Worm (Caenorhabditis elegans) whole organism, midembryonic: ENCODE measurements around the gene F10D2.16.

Experiments
- T22C8.4 ChIP-seq: fragments of 200-800 bp; sonication (Bioruptor generic); IDR thresholded peaks from 2 replicates; pipeline ENCODE4 v1.3.6; 2022; ENCODE audit warnings: missing genetic modification characterization, missing compliant biosample characterization
- cog-1 ChIP-seq: sonication (generic microtip); optimal IDR thresholded peaks from 2 replicates; lab custom pipeline; 2016; ENCODE audit warnings: missing genetic modification characterization, missing compliant biosample characterization
- flt-1 ChIP-seq: fragments of 200-800 bp; sonication (Bioruptor generic); IDR thresholded peaks from 2 replicates; pipeline ENCODE4 v1.3.6; 2022; ENCODE audit warnings: missing genetic modification characterization, missing compliant biosample characterization
- klf-2 ChIP-seq: fragments of 200-800 bp; sonication (Bioruptor generic); conservative IDR thresholded peaks from 2 replicates; pipeline ENCODE4 v1.3.6; 2022; ENCODE audit warnings: missing genetic modification reagents, missing genetic modification characterization, missing compliant biosample characterization
- ref-1 ChIP-seq: fragments of 200-800 bp; sonication (Bioruptor generic); conservative IDR thresholded peaks from 2 replicates; pipeline ENCODE4 v1.3.6; 2022; ENCODE audit warnings: missing genetic modification reagents, missing genetic modification characterization, missing compliant biosample characterization
- tab-1 ChIP-seq: fragments of 200-800 bp; sonication (Bioruptor generic); IDR thresholded peaks from 2 replicates; pipeline ENCODE4 v1.3.6; 2022; ENCODE audit warnings: missing genetic modification characterization, missing compliant biosample characterization
- ztf-29 ChIP-seq: fragments of 200-800 bp; sonication (Bioruptor generic); IDR thresholded peaks from 2 replicates; pipeline ENCODE4 v1.3.6; 2022; ENCODE audit warnings: missing genetic modification reagents, missing genetic modification characterization, missing compliant biosample characterization

F10D2.16 gene

DNA sequence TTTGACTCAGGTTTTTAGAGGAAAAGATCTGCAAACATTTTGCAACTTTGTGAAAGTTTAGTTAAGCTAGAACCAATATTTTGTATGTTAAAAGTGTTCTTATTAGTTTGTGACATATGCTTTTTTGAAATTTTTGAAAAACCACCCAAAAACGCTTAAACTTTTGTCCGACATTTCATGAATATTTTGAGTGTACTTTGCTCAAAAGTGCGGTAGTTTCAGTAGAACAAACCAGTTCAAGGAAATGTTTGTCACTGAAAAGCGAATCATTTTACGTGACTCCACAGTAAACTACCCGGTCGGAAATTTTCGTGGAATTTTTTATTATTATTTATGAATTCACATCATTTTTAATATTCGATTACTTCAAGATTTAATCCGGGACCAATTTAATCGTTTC lies 50.5 kb downstream of the F10D2.16 start, which contains the start of gene pitr-5:
pitr-5 (plus strand) TSS at position 301 of the 400 bp plus-strand sequence.
- no peak for TF ChIP-seq tab-1 (GFP tag; lab: Robert Waterston, UW)
- no peak for TF ChIP-seq cog-1 (tag; lab: Kevin White, UChicago)
- no peak for TF ChIP-seq ztf-29 (GFP tag; lab: Robert Waterston, UW)
- TF ChIP-seq flt-1 (GFP tag; lab: Robert Waterston, UW) = no peak
- no peak for TF ChIP-seq T22C8.4 (GFP tag; lab: Robert Waterston, UW)
- no peak for TF ChIP-seq klf-2 (GFP tag; lab: Robert Waterston, UW)
- TF ChIP-seq ref-1 (GFP tag; lab: Robert Waterston, UW) = no peak
